Worm (Caenorhabditis elegans) whole organism, late embryonic: ENCODE data around the gene B0478.3.
A peak's percentile ranks its signal among the peaks of the same experiment; 100 is the strongest.

Experiments
- C38D4.7 ChIP-seq: fragments of 200-800 bp; sonication (Bioruptor generic); optimal IDR thresholded peaks from 2 replicates; lab custom pipeline; 2018; ENCODE audit warnings: mild to moderate bottlenecking, missing genetic modification characterization, moderate library complexity, missing compliant biosample characterization
- F13H6.1 ChIP-seq: sonication (generic microtip); optimal IDR thresholded peaks from 2 replicates; lab custom pipeline; 2016; ENCODE audit warnings: missing genetic modification characterization, missing compliant biosample characterization
- K02D7.2 ChIP-seq: sonication (generic microtip); optimal IDR thresholded peaks from 2 replicates; lab custom pipeline; 2017; ENCODE audit warnings: mild to moderate bottlenecking, missing genetic modification characterization, missing compliant biosample characterization
- K09A11.1 ChIP-seq: sonication (generic microtip); optimal IDR thresholded peaks from 2 replicates; lab custom pipeline; 2017; ENCODE audit warnings: antibody characterized with exemption, mild to moderate bottlenecking, missing genetic modification characterization, missing compliant biosample characterization; ENCODE audit not compliant: insufficient read depth
- ceh-14 ChIP-seq: sonication (generic microtip); optimal IDR thresholded peaks from 2 replicates; lab custom pipeline; 2016; ENCODE audit warnings: missing genotype, missing genetic modification characterization, missing compliant biosample characterization
- ceh-19 ChIP-seq: fragments of 200-800 bp; sonication (Bioruptor generic); optimal IDR thresholded peaks from 2 replicates; lab custom pipeline; 2018; ENCODE audit warnings: mild to moderate bottlenecking, missing genetic modification characterization, missing compliant biosample characterization
- ceh-2 ChIP-seq: sonication (generic microtip); optimal IDR thresholded peaks from 2 replicates; lab custom pipeline; 2016; ENCODE audit warnings: missing genotype, missing genetic modification characterization, missing compliant biosample characterization
- ceh-24 ChIP-seq: sonication (generic microtip); optimal IDR thresholded peaks from 2 replicates; lab custom pipeline; 2016; ENCODE audit warnings: mild to moderate bottlenecking, missing genetic modification characterization, missing compliant biosample characterization
- ceh-30 ChIP-seq: fragments of 150-350 bp; optimal IDR thresholded peaks from 2 replicates; lab custom pipeline; 2014; ENCODE audit warnings: missing biosample characterization, missing genetic modification characterization
- ceh-31 ChIP-seq: sonication (generic microtip); optimal IDR thresholded peaks from 2 replicates; lab custom pipeline; 2016; ENCODE audit warnings: missing genetic modification characterization, missing compliant biosample characterization
- ceh-48 ChIP-seq: sonication (generic microtip); optimal IDR thresholded peaks from 2 replicates; lab custom pipeline; 2016; ENCODE audit warnings: missing genetic modification characterization, inconsistent platforms, missing compliant biosample characterization
- ceh-9 ChIP-seq: sonication (generic microtip); optimal IDR thresholded peaks from 2 replicates; lab custom pipeline; 2016; ENCODE audit warnings: mild to moderate bottlenecking, missing genetic modification characterization, inconsistent platforms, missing compliant biosample characterization
- dmd-4 ChIP-seq: sonication (generic microtip); optimal IDR thresholded peaks from 2 replicates; lab custom pipeline; 2016; ENCODE audit warnings: borderline replicate concordance, missing genetic modification characterization, missing compliant biosample characterization
- dve-1 ChIP-seq: sonication (generic microtip); optimal IDR thresholded peaks from 2 replicates; lab custom pipeline; 2017; ENCODE audit warnings: antibody characterized with exemption, mild to moderate bottlenecking, missing genetic modification characterization, missing compliant biosample characterization
- elt-4 ChIP-seq: sonication (generic microtip); optimal IDR thresholded peaks from 2 replicates; lab custom pipeline; 2016; ENCODE audit warnings: missing genetic modification characterization, missing compliant biosample characterization
- ets-4 ChIP-seq: sonication (generic microtip); optimal IDR thresholded peaks from 2 replicates; lab custom pipeline; 2016; ENCODE audit warnings: missing genetic modification characterization, missing compliant biosample characterization
- fax-1 ChIP-seq: sonication (generic microtip); optimal IDR thresholded peaks from 2 replicates; lab custom pipeline; 2016; ENCODE audit warnings: missing genotype, missing genetic modification characterization, missing compliant biosample characterization
- hlh-15 ChIP-seq: sonication (generic microtip); optimal IDR thresholded peaks from 2 replicates; lab custom pipeline; 2016; ENCODE audit warnings: missing genetic modification characterization, missing compliant biosample characterization
- hlh-30 ChIP-seq: sonication (generic microtip); optimal IDR thresholded peaks from 2 replicates; lab custom pipeline; 2017; ENCODE audit warnings: antibody characterized with exemption, missing genetic modification characterization, missing compliant biosample characterization; ENCODE audit not compliant: insufficient read depth
- hlh-6 ChIP-seq: sonication (generic microtip); optimal IDR thresholded peaks from 2 replicates; lab custom pipeline; 2016; ENCODE audit warnings: missing genotype, missing genetic modification characterization, missing compliant biosample characterization
- hlh-8 ChIP-seq: sonication (generic microtip); optimal IDR thresholded peaks from 2 replicates; lab custom pipeline; 2016; ENCODE audit warnings: missing genotype, missing genetic modification characterization, missing compliant biosample characterization
- lim-6 ChIP-seq: sonication (generic microtip); optimal IDR thresholded peaks from 2 replicates; lab custom pipeline; 2016; ENCODE audit warnings: missing genetic modification characterization, missing compliant biosample characterization
- lin-11 ChIP-seq: fragments of 200-800 bp; sonication (Bioruptor generic); optimal IDR thresholded peaks from 2 replicates; lab custom pipeline; 2018; ENCODE audit warnings: mild to moderate bottlenecking, missing genetic modification characterization, missing compliant biosample characterization
- madf-2 ChIP-seq: sonication (generic microtip); optimal IDR thresholded peaks from 2 replicates; lab custom pipeline; 2017; ENCODE audit warnings: missing genetic modification characterization, missing compliant biosample characterization
- nfya-1 ChIP-seq: sonication (generic microtip); optimal IDR thresholded peaks from 2 replicates; lab custom pipeline; 2017; ENCODE audit warnings: missing genetic modification characterization, mild to moderate bottlenecking, missing compliant biosample characterization, antibody characterized with exemption, moderate library complexity
- nhr-11 ChIP-seq: fragments of 150-350 bp; optimal IDR thresholded peaks from 2 replicates; lab custom pipeline; 2014; ENCODE audit warnings: missing biosample characterization, missing genetic modification characterization
- nhr-232 ChIP-seq: sonication (generic microtip); optimal IDR thresholded peaks from 2 replicates; lab custom pipeline; 2016; ENCODE audit warnings: missing genetic modification characterization, missing compliant biosample characterization
- odd-2 ChIP-seq: sonication (generic microtip); optimal IDR thresholded peaks from 2 replicates; lab custom pipeline; 2017; ENCODE audit warnings: antibody characterized with exemption, mild to moderate bottlenecking, missing genetic modification characterization, missing compliant biosample characterization
- pax-1 ChIP-seq: fragments of 150-350 bp; optimal IDR thresholded peaks from 2 replicates; lab custom pipeline; 2014; ENCODE audit warnings: missing biosample characterization, missing genetic modification characterization
- pha-2 ChIP-seq: sonication (generic microtip); optimal IDR thresholded peaks from 2 replicates; lab custom pipeline; 2017; ENCODE audit warnings: mild to moderate bottlenecking, missing genetic modification characterization, missing compliant biosample characterization
- pqm-1 ChIP-seq: sonication (generic microtip); optimal IDR thresholded peaks from 2 replicates; lab custom pipeline; 2016; ENCODE audit warnings: missing genetic modification characterization, missing compliant biosample characterization
- ref-2 ChIP-seq: sonication (generic microtip); optimal IDR thresholded peaks from 2 replicates; lab custom pipeline; 2016; ENCODE audit warnings: missing genetic modification characterization, missing compliant biosample characterization
- sdc-2 ChIP-seq: sonication (generic microtip); optimal IDR thresholded peaks from 2 replicates; lab custom pipeline; 2016; ENCODE audit warnings: missing genotype, missing genetic modification characterization, missing compliant biosample characterization
- sox-2 ChIP-seq: fragments of 200-800 bp; sonication (Bioruptor generic); IDR thresholded peaks from 2 replicates; pipeline ENCODE4 v1.3.6; 2022; ENCODE audit warnings: missing genetic modification reagents, missing genetic modification characterization, missing compliant biosample characterization
- syd-9 ChIP-seq: sonication (generic microtip); optimal IDR thresholded peaks from 2 replicates; lab custom pipeline; 2016; ENCODE audit warnings: mild to moderate bottlenecking, missing genetic modification characterization, moderate library complexity, missing compliant biosample characterization
- tbx-2 ChIP-seq: sonication (generic microtip); optimal IDR thresholded peaks from 2 replicates; lab custom pipeline; 2016; ENCODE audit warnings: missing genetic modification characterization, missing compliant biosample characterization
- tbx-7 ChIP-seq: sonication (generic microtip); optimal IDR thresholded peaks from 2 replicates; lab custom pipeline; 2016; ENCODE audit warnings: missing genotype, missing genetic modification characterization, missing compliant biosample characterization
- unc-3 ChIP-seq, 2 experiments: fragments of 200-800 bp in 1 of 2; sonication (Bioruptor generic) in 1 of 2; sonication (generic microtip) in 1 of 2; conservative IDR thresholded peaks in 1 of 2; optimal IDR thresholded peaks in 1 of 2; 2 replicates each; pipeline versions ENCODE4 v1.3.6 to Lab custom; 2016 to 2022; ENCODE audit warnings: missing compliant biosample characterization in 2 of 2, missing genetic modification characterization in 2 of 2, missing genetic modification reagents in 1 of 2
- unc-42 ChIP-seq: sonication (generic microtip); optimal IDR thresholded peaks from 2 replicates; lab custom pipeline; 2016; ENCODE audit warnings: missing genotype, missing genetic modification characterization, missing compliant biosample characterization
- unc-55 ChIP-seq: sonication (generic microtip); optimal IDR thresholded peaks from 2 replicates; lab custom pipeline; 2017; ENCODE audit warnings: missing biosample characterization, missing genetic modification reagents, missing genetic modification characterization
- unc-86 ChIP-seq: sonication (generic microtip); optimal IDR thresholded peaks from 2 replicates; lab custom pipeline; 2016; ENCODE audit warnings: missing genetic modification characterization, missing compliant biosample characterization
- ztf-16 ChIP-seq: sonication (generic microtip); optimal IDR thresholded peaks from 2 replicates; lab custom pipeline; 2017; ENCODE audit warnings: missing genetic modification characterization, missing compliant biosample characterization

The B0478.3 gene

ce11 chrIV:6956668-6957067, 7.7 kb downstream of the B0478.3 start:
- TF ChIP-seq ceh-19 (no peak), ref-2 (no peak), odd-2 (tag; lab: Kevin White, UChicago) (no peak), ets-4 (tag; lab: Kevin White, UChicago) (no peak), pqm-1 (tag; lab: Kevin White, UChicago) (no peak), K09A11.1 (tag; lab: Kevin White, UChicago) (no peak), ztf-16 (no peak), nfya-1 (peak; percentile 52), unc-86 (tag; lab: Kevin White, UChicago) (no peak), elt-4 (tag; lab: Kevin White, UChicago) (no peak), lim-6 (no peak), ceh-9 (no peak), unc-42 (tag; lab: Kevin White, UChicago) (peak; percentile 96), ceh-31 (peak; percentile 25), hlh-6 (tag; lab: Kevin White, UChicago) (no peak), dmd-4 (no peak), pax-1 (tag; lab: Kevin White, UChicago) (no peak), pha-2 (tag; lab: Kevin White, UChicago) (no peak), hlh-8 (tag; lab: Kevin White, UChicago) (no peak), ceh-30 (tag; lab: Kevin White, UChicago) (no peak), fax-1 (no peak), lin-11 (tag; lab: Kevin White, UChicago) (no peak), dve-1 (tag; lab: Kevin White, UChicago) (no peak), sdc-2 (tag; lab: Kevin White, UChicago) (no peak), unc-55 (GFP tag; lab: Kevin White, UChicago) (peak; percentile 32), F13H6.1 (tag; lab: Kevin White, UChicago) (no peak)

- TF ChIP-seq hlh-15 (tag; lab: Kevin White, UChicago) (no peak), ceh-14 (tag; lab: Kevin White, UChicago) (no peak), unc-42 (tag; lab: Kevin White, UChicago) (peak; percentile 25), sox-2 (GFP tag; lab: Robert Waterston, UW) (no peak)
- TF ChIP-seq, all 69 proteins: peak for 1
Observed at ce11 chrIV:6954682-6955081, 9.7 kb downstream of the B0478.3 start.

DNA sequence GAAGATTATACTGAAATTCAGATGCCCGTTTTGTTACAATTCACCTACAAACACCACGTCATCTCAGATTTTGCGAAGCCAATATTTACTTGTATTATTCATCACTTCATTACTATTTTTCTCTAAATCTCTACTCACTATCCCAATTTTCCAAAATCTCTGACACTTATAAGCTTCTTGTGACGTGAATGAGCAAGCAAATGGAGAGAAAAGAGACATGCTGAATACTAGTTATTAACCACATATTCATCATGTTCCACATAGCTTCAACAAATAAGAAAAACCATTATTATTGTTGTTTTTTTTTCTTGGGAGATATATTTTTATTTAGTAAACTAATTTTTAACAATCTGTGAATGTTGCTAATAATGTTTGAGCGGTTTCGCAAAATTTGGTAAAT, 13.1 kb downstream of the B0478.3 start:
- no peak for TF ChIP-seq madf-2
- no peak for TF ChIP-seq nhr-232 (tag; lab: Kevin White, UChicago)
- no peak for TF ChIP-seq unc-86 (tag; lab: Kevin White, UChicago)
- no peak for TF ChIP-seq sdc-2 (tag; lab: Kevin White, UChicago)
- no peak for TF ChIP-seq ceh-14 (tag; lab: Kevin White, UChicago)
- TF ChIP-seq fax-1, result no peak
- TF ChIP-seq syd-9 (tag; lab: Kevin White, UChicago), result no peak
- no peak for TF ChIP-seq ceh-2 (tag; lab: Kevin White, UChicago)
- TF ChIP-seq tbx-7 (tag; lab: Kevin White, UChicago), result no peak
- no peak for TF ChIP-seq K02D7.2 (tag; lab: Kevin White, UChicago)
- no peak for TF ChIP-seq ceh-30 (tag; lab: Kevin White, UChicago)
- TF ChIP-seq hlh-30, result no peak
- no peak for TF ChIP-seq C38D4.7 (GFP tag; lab: Kevin White, UChicago)
- TF ChIP-seq ceh-24 (tag; lab: Kevin White, UChicago), result no peak
- TF ChIP-seq pqm-1 (tag; lab: Kevin White, UChicago), result no peak
- no peak for TF ChIP-seq ceh-48 (tag; lab: Kevin White, UChicago)
- no peak for TF ChIP-seq nhr-11
- no peak for TF ChIP-seq tbx-2
- TF ChIP-seq unc-3 (GFP tag; conservative IDR thresholded peaks at IDR 0.05; lab: Robert Waterston, UW), result no peak
- TF ChIP-seq unc-3 (tag; optimal IDR thresholded peaks at IDR 0.05; lab: Kevin White, UChicago), result no peak
